Worm (Caenorhabditis elegans): ENCODE results near the gene ZC239.6.
"Not testable (repeated sequence)": the region's sequence is repeated elsewhere in the genome, so short reads cannot be mapped to it uniquely, and the experiment has no call there.

Gene ZC239.6

DNA sequence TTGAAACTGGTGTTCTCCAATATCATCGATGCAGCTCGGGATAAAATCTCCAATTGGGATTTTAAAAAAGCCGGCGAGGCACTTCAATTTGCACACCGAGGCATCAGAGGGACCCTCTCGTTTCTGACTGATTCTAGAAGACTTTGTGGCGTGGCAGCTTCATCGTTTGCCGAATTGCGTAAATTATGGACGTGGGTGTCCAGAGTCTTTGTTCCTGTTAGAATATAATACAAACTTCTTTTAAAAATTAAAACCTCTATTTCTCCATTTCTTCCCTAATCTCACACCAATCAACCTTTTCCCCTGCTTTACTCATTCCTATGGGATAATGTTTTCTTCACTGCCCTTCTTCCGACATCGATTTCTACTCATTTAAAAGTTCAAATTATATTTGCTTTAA, 934 bp downstream of the ZC239.6 start, which contains the start of gene ZC239.5:
Gene ZC239.5 (plus strand): TSS at position 301 of the 400 bp plus-strand sequence.
- no peak for TF ChIP-seq che-1 (tag; optimal IDR thresholded peaks at IDR 0.05)
- TF ChIP-seq gmeb-2 (tag; optimal IDR thresholded peaks at IDR 0.05), result no peak
- no peak for TF ChIP-seq npax-4 (tag; optimal IDR thresholded peaks at IDR 0.05)

DNA sequence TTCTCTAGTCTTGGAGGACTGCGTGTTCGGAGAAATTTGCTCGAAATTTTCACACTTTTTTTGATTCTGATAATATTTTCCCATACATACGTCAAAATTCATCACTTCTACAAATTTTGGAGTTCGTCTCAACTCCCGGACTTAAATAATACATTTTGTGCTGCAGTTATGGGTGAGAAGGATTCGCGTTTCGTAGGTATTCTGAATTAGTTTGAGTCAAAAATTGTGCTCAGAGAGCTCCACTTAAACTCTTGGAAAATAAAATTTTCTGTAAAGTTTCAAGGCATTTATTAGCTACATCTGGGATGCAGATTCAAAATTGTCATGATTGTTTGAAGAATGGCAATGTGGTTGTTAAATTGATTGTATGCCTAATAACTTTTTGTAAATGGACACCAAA, 4.5 kb downstream of the ZC239.6 start, which contains the start of gene ZC239.4:
Gene ZC239.4 (plus strand): TSS at position 301 of the 400 bp plus-strand sequence.
- TF ChIP-seq hlh-8 (tag; optimal IDR thresholded peaks at IDR 0.05) (no peak), ceh-34 (tag; optimal IDR thresholded peaks at IDR 0.05) (no peak), ceh-2 (tag; optimal IDR thresholded peaks at IDR 0.05) (no peak), pax-1 (tag; optimal IDR thresholded peaks at IDR 0.05) (no peak), ama-1 (optimal IDR thresholded peaks at IDR 0.05) (no peak), C08G9.2 (tag; optimal IDR thresholded peaks at IDR 0.05) (no peak), ztf-16 (tag; optimal IDR thresholded peaks at IDR 0.05) (no peak), che-1 (tag; optimal IDR thresholded peaks at IDR 0.05) (no peak), C38D4.7 (GFP tag; optimal IDR thresholded peaks at IDR 0.05) (no peak), pat-9 (tag; optimal IDR thresholded peaks at IDR 0.05) (no peak), Y22D7AL.16 (tag; optimal IDR thresholded peaks at IDR 0.05) (no peak), F13H6.1 (tag; optimal IDR thresholded peaks at IDR 0.05) (no peak), K09A11.1 (tag; optimal IDR thresholded peaks at IDR 0.05; ENCODE audit: insufficient read depth) (no peak), fkh-10 (GFP tag; optimal IDR thresholded peaks at IDR 0.05) (no peak), gmeb-2 (tag; optimal IDR thresholded peaks at IDR 0.05) (no peak), nhr-11 (tag; optimal IDR thresholded peaks at IDR 0.05) (no peak)

DNA sequence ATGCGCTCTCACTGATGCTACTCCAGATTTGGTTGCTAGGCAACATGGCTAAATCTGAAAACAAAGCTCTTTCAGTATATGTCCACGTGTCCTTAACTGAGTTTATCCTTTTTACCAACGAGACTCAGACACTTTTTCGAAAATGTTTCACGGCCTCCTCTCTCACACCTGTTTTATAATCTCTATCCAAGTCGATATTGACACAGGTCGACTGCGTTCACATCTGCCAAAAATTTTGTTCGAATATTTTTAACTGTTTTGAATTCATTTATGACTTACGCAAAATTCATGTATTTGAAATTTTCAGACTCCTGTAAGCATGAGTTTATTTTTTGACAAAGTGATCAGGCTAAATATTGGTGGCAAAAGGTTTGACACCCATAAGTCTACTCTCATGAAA, 6.3 kb downstream of the ZC239.6 start, which contains the start of gene ZC239.3:
Gene ZC239.3 (plus strand): TSS at position 301 of the 400 bp plus-strand sequence.
- not testable (repeated sequence) for TF ChIP-seq hlh-30 (tag; optimal IDR thresholded peaks at IDR 0.05; ENCODE audit: insufficient read depth); odd-2 (tag; optimal IDR thresholded peaks at IDR 0.05); pqm-1 (tag; optimal IDR thresholded peaks at IDR 0.05)

DNA sequence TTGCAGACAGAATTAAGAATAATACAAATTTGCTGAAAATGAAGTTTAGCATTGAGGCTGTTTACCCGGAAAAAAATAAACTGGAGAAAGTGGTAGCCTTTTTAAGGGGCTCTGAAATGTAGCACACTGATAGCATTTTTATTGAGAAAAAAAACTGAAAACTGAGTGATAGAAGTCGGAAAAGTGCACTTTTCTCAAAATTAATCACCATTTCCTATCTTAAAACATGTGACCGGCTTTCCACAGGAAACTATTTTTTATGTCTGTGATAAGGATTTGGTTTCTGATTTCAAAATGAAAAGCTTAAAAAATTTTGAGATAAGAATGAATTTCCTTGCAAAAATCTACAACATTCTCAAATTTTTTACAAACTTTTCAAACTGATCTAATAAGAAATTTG, 11.3 kb downstream of the ZC239.6 start, which contains the start of gene ZC239.22:
Gene ZC239.22 (minus strand): TSS at position 101 of the 400 bp plus-strand sequence.
- TF ChIP-seq ceh-18 (tag; optimal IDR thresholded peaks at IDR 0.05), result no peak
- TF ChIP-seq fax-1 (tag; optimal IDR thresholded peaks at IDR 0.05), result no peak
- no peak for TF ChIP-seq fkh-10 (GFP tag; optimal IDR thresholded peaks at IDR 0.05)
- TF ChIP-seq mec-3 (tag; optimal IDR thresholded peaks at IDR 0.05; ENCODE audit: borderline replicate concordance), result no peak

DNA sequence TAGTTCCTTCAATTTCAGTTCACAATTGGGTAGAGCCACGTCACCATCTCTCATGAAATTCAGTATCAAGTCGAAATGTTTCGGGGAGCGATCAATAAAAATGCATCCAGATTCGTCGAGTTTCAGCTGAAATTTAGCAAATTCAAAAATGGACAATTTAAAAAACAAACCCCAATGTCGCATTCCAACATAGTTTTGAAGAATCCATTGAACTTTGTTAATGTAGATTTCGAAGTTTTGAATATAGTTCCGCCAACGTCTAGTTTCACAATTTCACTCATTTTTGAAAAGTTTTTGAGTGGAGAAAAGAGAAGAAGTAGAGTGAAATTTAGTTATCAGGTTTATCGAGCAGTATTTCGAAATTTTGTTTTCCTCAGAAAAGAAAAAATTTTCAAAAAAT, 12.3 kb downstream of the ZC239.6 start, which contains the start of gene ZC239.14:
Gene ZC239.14 (minus strand): TSS at position 305 of the 400 bp plus-strand sequence.
- TF ChIP-seq tbx-7 (tag; optimal IDR thresholded peaks at IDR 0.05), result no peak
- no peak for TF ChIP-seq hlh-8 (tag; optimal IDR thresholded peaks at IDR 0.05)
- TF ChIP-seq tbx-2 (tag; optimal IDR thresholded peaks at IDR 0.05), result no peak
- TF ChIP-seq unc-3 (GFP tag; conservative IDR thresholded peaks at IDR 0.05), result no peak
- no peak for TF ChIP-seq unc-3 (tag; optimal IDR thresholded peaks at IDR 0.05)
- no peak for TF ChIP-seq hlh-6 (tag; optimal IDR thresholded peaks at IDR 0.05)
- no peak for TF ChIP-seq pax-1 (tag; optimal IDR thresholded peaks at IDR 0.05)
- TF ChIP-seq pag-3 (tag; optimal IDR thresholded peaks at IDR 0.05; ENCODE audit: borderline replicate concordance), result no peak
- TF ChIP-seq rnt-1 (tag; optimal IDR thresholded peaks at IDR 0.05), result no peak
- TF ChIP-seq hlh-15 (tag; optimal IDR thresholded peaks at IDR 0.05), result no peak
- TF ChIP-seq che-1 (tag; optimal IDR thresholded peaks at IDR 0.05), result no peak
- no peak for TF ChIP-seq fax-1 (tag; optimal IDR thresholded peaks at IDR 0.05)
- TF ChIP-seq hlh-30 (tag; optimal IDR thresholded peaks at IDR 0.05; ENCODE audit: insufficient read depth), result no peak
- TF ChIP-seq pha-2 (tag; optimal IDR thresholded peaks at IDR 0.05), result no peak
- TF ChIP-seq lin-11 (tag; optimal IDR thresholded peaks at IDR 0.05), result no peak
- no peak for TF ChIP-seq ceh-30 (tag; optimal IDR thresholded peaks at IDR 0.05)
- no peak for TF ChIP-seq ceh-24 (tag; optimal IDR thresholded peaks at IDR 0.05)
- TF ChIP-seq ceh-18 (tag; optimal IDR thresholded peaks at IDR 0.05), result no peak
- no peak for TF ChIP-seq eyg-1 (tag; optimal IDR thresholded peaks at IDR 0.05)

Measured in whole organism, late embryonic.